Worm (Caenorhabditis elegans) whole organism, L4/young adult: ENCODE measurements around the gene C06B3.1.

Experiments used
- W03F9.2 ChIP-seq: fragments of 150-350 bp; optimal IDR thresholded peaks from 2 replicates; lab custom pipeline; 2014; ENCODE audit warnings: missing biosample characterization, missing genetic modification characterization
- dao-5 ChIP-seq: sonication (generic microtip); optimal IDR thresholded peaks from 2 replicates; lab custom pipeline; 2016; ENCODE audit warnings: missing genotype, missing genetic modification characterization, moderate library complexity, missing compliant biosample characterization
- him-1 ChIP-seq: sonication (generic microtip); optimal IDR thresholded peaks from 2 replicates; lab custom pipeline; 2016; ENCODE audit warnings: missing genotype, missing genetic modification reagents, missing genetic modification characterization, missing compliant biosample characterization

The C06B3.1 gene

DNA sequence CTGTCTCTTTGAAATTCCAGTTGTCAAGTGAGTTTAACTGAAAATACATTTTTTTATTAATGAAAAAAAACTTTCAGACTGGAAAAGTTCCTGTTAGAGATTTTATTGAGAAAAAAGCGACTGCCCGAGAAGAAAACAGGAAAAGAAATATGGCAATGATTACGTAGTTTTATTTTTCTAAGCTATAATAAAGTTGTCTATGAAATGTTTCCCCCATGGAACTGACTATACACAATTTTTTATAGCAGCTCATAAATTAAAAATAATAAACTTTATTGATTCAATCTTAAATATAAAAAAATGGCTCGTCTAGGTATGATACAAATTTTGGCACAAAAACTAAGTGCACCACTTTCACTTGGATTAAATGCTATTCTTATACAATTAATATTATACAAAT lies at the start of gene C06B3.1:
Gene C06B3.1 (plus strand): TSS at position 301 of the 400 bp plus-strand sequence.
- TF ChIP-seq dao-5 (tag; lab: Kevin White, UChicago), result no peak
- TF ChIP-seq him-1 (tag; lab: Kevin White, UChicago), result no peak
- TF ChIP-seq W03F9.2 (tag; lab: Kevin White, UChicago), result no peak

DNA sequence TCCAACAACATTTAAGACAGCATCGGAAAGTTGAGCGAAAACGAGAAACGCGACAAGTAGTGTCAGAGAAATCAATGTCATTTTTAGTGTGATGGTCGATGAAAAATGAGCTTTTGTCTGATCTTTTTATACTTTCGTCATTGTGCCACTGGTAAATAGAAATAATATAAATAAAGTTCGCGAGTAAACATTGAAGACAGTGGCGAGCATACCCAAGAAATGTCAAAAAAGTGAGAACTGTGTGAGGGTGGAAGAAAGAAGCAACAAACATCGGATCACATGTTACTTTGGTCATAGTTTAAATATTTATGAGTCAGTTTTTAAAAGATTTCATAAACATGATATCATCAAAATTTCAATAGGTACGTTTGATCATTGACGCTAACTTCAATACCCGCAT lies 48.3 kb upstream of the C06B3.1 start, which contains the start of gene ttr-21:
Gene ttr-21 (minus strand): TSS at position 100 of the 400 bp plus-strand sequence.
- TF ChIP-seq dao-5 (tag; lab: Kevin White, UChicago) (no peak), W03F9.2 (tag; lab: Kevin White, UChicago) (no peak), him-1 (tag; lab: Kevin White, UChicago) (no peak)

DNA sequence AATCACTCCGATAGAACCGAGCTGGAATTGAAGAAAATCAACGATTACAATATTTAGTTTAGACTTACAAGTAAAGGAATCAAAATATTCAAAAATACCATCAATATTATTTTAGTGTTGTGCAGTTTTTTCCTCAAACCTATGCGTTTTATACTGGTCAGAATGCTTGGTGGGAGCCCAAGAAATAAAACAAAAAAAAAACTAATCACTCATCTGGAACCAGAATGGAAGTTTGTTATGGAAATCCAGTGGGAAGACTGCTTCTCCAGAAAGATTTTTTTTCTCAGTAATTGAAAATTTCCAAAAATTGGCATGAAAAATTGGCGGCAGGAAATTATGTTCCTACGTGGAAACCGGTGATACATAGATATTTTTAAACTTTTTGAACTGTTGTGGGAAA lies 46.2 kb upstream of the C06B3.1 start, which contains the start of gene srx-134:
Gene srx-134 (minus strand): TSS at position 101 of the 400 bp plus-strand sequence.
- TF ChIP-seq dao-5 (tag; lab: Kevin White, UChicago), result no peak
- TF ChIP-seq him-1 (tag; lab: Kevin White, UChicago), result no peak
- TF ChIP-seq W03F9.2 (tag; lab: Kevin White, UChicago), result no peak

DNA sequence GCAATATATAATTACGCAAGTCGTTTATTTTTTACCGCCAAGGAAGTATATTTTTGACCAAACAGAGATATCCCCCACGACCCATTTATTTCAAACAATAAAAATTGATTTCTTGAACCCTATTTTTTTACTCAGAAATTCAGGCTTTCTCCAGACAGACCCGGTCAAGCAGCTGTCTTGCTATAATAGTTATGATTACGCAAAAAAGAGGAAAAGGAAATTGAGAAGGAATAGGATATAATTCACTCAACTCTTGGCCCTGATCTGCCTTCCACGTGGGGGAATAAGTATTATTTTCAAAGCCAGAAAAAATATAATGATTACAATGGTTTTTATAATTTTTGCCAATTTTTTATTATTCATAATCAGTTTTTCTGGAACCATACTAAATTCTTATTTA lies 45.5 kb upstream of the C06B3.1 start, which contains the start of gene srx-136:
Gene srx-136 (plus strand): TSS at position 301 of the 400 bp plus-strand sequence.
- TF ChIP-seq W03F9.2 (tag; lab: Kevin White, UChicago) (no peak), him-1 (tag; lab: Kevin White, UChicago) (no peak), dao-5 (tag; lab: Kevin White, UChicago) (no peak)

DNA sequence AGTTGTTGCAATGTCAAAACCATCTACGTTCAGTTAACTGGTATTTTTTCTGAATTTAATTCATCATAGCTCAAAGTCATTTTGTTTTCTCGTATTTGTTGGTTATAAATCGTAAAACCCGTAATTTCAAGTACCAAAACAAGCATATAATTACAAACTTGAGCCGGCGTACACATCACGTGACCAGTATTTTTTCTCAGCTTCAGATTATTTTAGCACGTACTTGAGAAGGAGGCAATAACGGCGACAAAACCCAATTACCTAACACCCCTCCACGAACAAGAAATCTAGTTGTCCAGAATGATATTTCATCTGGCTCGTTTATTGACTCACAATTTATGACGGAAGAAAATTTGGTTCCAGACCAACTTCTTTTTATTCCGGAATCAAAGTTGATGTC lies 43.7 kb upstream of the C06B3.1 start, which contains the start of gene srx-135:
Gene srx-135 (plus strand): TSS at position 301 of the 400 bp plus-strand sequence.
- no peak for TF ChIP-seq dao-5 (tag; lab: Kevin White, UChicago)
- no peak for TF ChIP-seq W03F9.2 (tag; lab: Kevin White, UChicago)
- no peak for TF ChIP-seq him-1 (tag; lab: Kevin White, UChicago)

DNA sequence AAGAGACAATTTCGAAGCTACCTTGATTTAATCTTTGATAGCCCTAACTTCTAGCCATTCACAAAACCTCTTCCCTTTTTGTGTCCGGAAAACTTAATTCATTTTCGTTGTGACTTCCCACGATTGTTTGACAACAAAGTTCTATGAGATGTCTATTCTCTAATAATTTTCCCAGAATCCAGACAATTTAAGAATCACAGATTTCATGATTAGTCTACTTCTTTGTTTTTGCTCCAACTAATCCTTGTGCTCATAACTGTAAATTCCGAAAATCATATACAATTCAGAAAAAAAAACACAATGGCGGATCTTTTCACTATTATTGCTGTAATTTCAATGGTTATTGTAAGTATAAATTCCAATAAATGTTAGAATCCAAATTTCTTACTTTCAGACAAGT lies 40.1 kb upstream of the C06B3.1 start, which contains the start of gene srx-137:
Gene srx-137 (plus strand): TSS at position 301 of the 400 bp plus-strand sequence.
- TF ChIP-seq him-1 (tag; lab: Kevin White, UChicago) (no peak), dao-5 (tag; lab: Kevin White, UChicago) (no peak), W03F9.2 (tag; lab: Kevin White, UChicago) (no peak)

DNA sequence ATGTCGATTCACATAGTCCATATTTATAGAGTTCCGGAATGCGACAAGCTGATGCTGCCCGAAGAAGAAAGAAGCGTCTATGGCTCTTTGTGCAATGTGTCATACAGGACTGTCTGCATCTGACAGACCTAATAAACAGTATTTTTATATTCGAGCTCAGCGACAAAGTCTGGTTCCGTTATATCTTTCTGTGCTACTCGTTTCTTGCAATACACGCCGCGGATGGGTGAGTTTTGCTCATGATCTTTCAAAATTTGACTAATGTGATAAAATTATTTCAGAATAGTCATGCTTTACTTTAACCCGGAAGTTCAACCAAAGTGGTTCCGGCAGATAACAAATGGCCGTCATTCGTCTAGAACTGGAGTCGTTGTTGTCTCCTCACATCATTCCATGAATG lies 38.9 kb upstream of the C06B3.1 start:
- no peak for TF ChIP-seq dao-5 (tag; lab: Kevin White, UChicago)
- no peak for TF ChIP-seq him-1 (tag; lab: Kevin White, UChicago)
- no peak for TF ChIP-seq W03F9.2 (tag; lab: Kevin White, UChicago)

DNA sequence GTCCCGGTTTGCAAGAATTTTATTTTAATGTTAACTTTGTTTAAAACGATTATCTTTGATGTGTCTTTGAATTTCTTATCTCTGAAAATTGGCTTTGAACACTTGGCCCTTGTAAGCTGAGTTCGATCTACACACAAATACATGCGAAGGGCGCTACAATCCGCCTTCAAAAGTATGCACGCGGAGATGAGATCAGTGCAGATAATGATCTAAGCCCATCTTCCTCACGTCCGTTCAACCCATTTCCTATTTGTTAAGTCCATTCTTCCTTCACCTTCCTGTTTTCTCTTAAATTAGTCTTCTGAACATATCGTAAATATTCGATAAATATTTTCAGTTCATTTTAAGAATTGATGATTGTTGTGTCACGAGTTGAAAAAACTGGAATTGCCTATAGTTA lies 36.2 kb upstream of the C06B3.1 start, which contains the start of gene nhr-175:
Gene nhr-175 (plus strand): TSS at position 339 of the 400 bp plus-strand sequence.
- TF ChIP-seq him-1 (tag; lab: Kevin White, UChicago) (no peak), dao-5 (tag; lab: Kevin White, UChicago) (no peak), W03F9.2 (tag; lab: Kevin White, UChicago) (no peak)

DNA sequence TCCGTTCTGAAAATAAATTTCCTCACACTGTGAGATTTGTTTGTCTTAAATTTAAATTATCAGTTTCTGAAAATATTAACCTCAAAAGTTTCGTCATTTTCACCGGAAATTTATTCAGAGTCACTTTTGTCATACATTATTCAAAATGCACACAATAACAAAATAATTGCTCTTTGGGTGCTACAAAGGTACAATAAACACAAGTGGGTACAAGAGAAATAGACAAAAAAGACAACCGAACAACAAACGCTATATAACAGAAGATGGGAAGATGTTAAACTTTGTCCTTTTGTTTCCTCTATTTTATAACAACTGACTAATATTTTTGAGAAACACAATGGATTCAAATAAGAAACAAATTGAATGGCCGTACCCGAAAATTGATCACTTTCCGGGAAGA lies 33.0 kb upstream of the C06B3.1 start:
- no peak for TF ChIP-seq W03F9.2 (tag; lab: Kevin White, UChicago)
- no peak for TF ChIP-seq dao-5 (tag; lab: Kevin White, UChicago)
- TF ChIP-seq him-1 (tag; lab: Kevin White, UChicago), result no peak

DNA sequence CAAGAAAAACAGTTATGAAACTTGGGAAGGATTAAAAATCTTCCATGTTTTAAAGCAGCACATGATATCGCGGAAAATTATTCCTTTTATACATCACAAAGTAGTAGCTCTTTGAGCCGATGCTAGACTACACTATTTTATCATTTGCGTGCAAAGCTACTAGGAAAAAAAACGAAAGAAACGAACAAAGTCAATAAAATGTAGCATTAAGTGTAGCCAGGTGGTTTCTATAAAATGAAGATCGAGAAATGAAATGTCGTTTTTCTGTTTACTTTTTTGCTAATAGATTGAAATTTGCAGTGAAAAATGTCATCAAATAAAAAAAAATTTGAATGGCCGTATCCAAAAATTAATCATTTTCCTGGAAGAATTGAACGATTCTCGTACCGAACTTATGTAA lies 29.7 kb upstream of the C06B3.1 start, which contains the start of gene cpt-5:
Gene cpt-5 (plus strand): TSS at position 301 of the 400 bp plus-strand sequence.
- no peak for TF ChIP-seq dao-5 (tag; lab: Kevin White, UChicago)
- TF ChIP-seq W03F9.2 (tag; lab: Kevin White, UChicago), result no peak
- no peak for TF ChIP-seq him-1 (tag; lab: Kevin White, UChicago)

DNA sequence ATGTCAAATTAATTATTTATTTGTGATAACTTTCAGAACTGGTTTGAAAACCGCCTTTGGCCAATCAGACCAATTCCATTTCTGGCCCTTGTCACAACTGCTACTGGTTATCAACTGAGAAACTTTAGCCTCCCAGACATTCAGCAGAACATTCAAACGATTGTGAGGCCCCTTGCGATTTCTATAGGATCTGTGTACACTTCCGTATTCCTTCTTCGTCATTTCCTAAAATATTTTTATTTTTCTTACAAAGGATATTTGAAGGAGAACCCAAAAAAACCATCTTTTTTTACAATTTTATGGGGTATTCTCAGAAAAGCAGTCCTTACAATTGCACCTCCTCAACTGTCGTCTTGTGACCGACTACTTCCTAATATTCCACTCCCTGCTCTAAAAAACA lies 29.3 kb upstream of the C06B3.1 start:
- TF ChIP-seq him-1 (tag; lab: Kevin White, UChicago) (no peak), dao-5 (tag; lab: Kevin White, UChicago) (no peak), W03F9.2 (tag; lab: Kevin White, UChicago) (no peak)

DNA sequence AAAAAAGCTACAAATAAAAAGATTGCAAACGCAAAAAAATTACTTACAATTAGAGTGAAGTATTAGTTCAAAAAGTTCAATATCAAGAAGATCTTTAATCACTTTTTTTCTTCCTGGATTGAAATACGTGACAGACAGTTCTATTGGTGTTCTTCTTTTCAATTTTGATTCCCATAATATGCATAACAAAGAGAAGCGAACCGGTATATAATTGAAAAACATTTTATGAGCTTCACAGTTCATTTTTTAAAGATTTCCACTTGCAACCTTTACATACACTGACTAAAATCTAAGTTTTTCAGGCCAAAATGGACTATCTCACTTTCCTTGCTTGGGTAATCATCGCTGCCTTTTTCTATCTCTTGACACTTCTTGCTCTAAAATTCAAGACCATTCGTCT lies 26.1 kb upstream of the C06B3.1 start, which contains the start of gene T22G5.1:
Gene T22G5.1 (plus strand): TSS at position 301 of the 400 bp plus-strand sequence.
- no peak for TF ChIP-seq W03F9.2 (tag; lab: Kevin White, UChicago)
- no peak for TF ChIP-seq him-1 (tag; lab: Kevin White, UChicago)
- no peak for TF ChIP-seq dao-5 (tag; lab: Kevin White, UChicago)

DNA sequence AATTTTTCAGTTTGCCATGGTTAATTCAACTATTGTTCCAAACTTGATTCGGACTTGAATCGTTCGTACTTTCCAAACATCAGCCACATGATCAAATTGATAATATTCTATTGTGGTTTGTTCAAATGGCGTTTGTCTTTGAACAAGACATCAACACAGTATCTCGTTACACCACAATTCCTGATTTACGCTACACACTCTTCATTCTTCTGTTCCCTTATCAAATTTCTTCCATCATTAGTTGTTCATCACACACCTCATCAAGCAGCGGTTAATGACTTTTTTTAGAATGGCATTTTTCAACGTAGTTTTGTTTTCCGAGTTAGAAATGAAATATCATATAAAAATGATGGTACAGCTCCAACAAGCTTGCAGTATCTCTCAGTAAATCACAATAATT lies 24.4 kb upstream of the C06B3.1 start:
- TF ChIP-seq dao-5 (tag; lab: Kevin White, UChicago), result no peak
- TF ChIP-seq him-1 (tag; lab: Kevin White, UChicago), result no peak
- TF ChIP-seq W03F9.2 (tag; lab: Kevin White, UChicago), result no peak

DNA sequence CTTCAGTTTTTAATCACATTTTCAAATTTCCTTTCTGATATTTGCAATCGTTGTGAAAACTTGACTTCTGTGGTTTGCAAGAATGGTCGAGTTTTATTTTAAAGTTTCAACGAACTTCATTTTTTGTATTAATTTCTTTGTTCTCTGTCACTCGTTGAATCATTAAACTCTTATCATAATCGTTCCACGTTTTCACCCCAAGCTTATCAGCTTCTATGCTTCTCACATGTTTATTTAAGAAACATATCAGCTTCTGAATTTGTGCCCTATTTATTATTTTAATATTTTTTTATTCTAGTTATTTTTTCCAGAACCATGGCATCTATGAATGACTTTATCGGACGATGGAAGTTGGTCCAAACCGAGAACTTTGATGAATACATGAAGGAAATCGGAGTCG lies 23.4 kb upstream of the C06B3.1 start, which contains the start of gene lbp-7:
Gene lbp-7 (plus strand): TSS at position 312 of the 400 bp plus-strand sequence.
- TF ChIP-seq him-1 (tag; lab: Kevin White, UChicago) (no peak), dao-5 (tag; lab: Kevin White, UChicago) (no peak), W03F9.2 (tag; lab: Kevin White, UChicago) (no peak)
